Fruit fly (Drosophila melanogaster) Kc167 (cell line): ENCODE data around the gene CG9928.
A peak's percentile ranks its signal among the peaks of the same experiment; 100 is the strongest.

Source experiments
- Myc ChIP-seq: fragments of >200 bp; optimal IDR thresholded peaks from 2 replicates; lab custom pipeline; 2017; ENCODE audit warnings: missing external identifiers
- Sin3A ChIP-seq: fragments of >200 bp; optimal IDR thresholded peaks from 2 replicates; lab custom pipeline; 2018; ENCODE audit warnings: missing external identifiers
- h ChIP-seq: fragments of >200 bp; optimal IDR thresholded peaks from 3 replicates; lab custom pipeline; 2018; ENCODE audit warnings: missing external identifiers
- insv ChIP-seq: fragments of >200 bp; optimal IDR thresholded peaks from 3 replicates; lab custom pipeline; 2018; ENCODE audit warnings: missing external identifiers
- psq ChIP-seq: fragments of >200 bp; optimal IDR thresholded peaks from 2 replicates; lab custom pipeline; 2017; ENCODE audit warnings: missing external identifiers
- ttk ChIP-seq: sonication (Bioruptor generic); optimal IDR thresholded peaks from 2 replicates; lab custom pipeline; 2017; ENCODE audit warnings: missing external identifiers

CG9928 gene

DNA sequence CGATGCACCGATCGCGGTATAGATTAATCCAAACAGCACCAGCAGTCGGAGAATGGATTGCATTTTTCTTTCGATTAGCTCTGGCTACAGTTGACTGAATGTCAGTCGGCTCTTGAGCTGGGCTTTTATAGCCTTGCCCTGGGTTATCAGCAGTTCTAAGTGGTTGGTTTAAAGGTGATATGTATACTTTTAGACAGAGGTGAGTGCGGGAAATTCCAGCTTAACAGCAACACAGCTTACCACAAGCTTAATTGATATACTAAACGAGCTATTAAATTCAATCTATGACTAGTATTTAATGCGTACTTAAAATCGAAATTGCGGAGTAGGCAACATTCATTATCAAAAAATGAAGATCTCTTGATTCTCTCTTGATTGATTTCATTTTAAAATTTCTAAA is at the start of gene CG9928:
Gene CG9928 (minus strand): TSS at position 101 of the 400 bp plus-strand sequence.
- no peak for TF ChIP-seq ttk
- no peak for TF ChIP-seq psq (lab: Kevin White, UChicago)
- TF ChIP-seq Myc, result no peak
- TF ChIP-seq insv (lab: Kevin White, UChicago), result no peak
- no peak for TF ChIP-seq Sin3A (lab: Kevin White, UChicago)
- TF ChIP-seq h (lab: Kevin White, UChicago), result no peak

- no peak for TF ChIP-seq h (lab: Kevin White, UChicago)
- no peak for TF ChIP-seq psq (lab: Kevin White, UChicago)
- no peak for TF ChIP-seq Sin3A (lab: Kevin White, UChicago)
- TF ChIP-seq ttk, result no peak
- TF ChIP-seq Myc, result no peak
- no peak for TF ChIP-seq insv (lab: Kevin White, UChicago)
These were observed 49.2 kb upstream of the CG9928 start, which contains the start of the genes CG16974 and Edem2 for dm6 chr2L:13191894-13192293. CG16974 (minus strand) TSS chr2L:13191979. Edem2 (plus strand) TSS chr2L:13192201.

- TF ChIP-seq h (lab: Kevin White, UChicago), result no peak
These were observed 48.5 kb upstream of the CG9928 start for dm6 chr2L:13191052-13191678.

DNA sequence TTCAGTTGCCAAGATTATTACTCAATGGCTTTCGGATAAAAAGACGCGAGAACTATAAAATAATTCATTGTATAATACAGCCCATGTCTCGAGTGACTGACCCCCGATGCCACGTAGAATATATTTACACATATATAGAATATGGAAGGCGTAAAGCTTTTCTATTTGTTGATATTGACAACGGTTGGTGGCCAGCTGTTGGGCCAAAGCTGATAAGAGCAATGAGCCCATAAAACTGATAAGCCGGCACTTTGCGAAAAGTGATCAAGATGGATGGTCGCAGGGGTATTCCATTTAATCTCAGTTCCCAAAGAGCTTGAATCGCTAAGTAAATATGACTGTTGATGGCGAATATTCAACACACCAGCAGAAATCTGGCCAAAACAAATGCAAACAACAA is 47.8 kb upstream of the CG9928 start:
- TF ChIP-seq Sin3A (lab: Kevin White, UChicago), result no peak
- TF ChIP-seq Myc, result no peak
- TF ChIP-seq ttk, result no peak
- no peak for TF ChIP-seq psq (lab: Kevin White, UChicago)
- no peak for TF ChIP-seq h (lab: Kevin White, UChicago)
- no peak for TF ChIP-seq insv (lab: Kevin White, UChicago)

DNA sequence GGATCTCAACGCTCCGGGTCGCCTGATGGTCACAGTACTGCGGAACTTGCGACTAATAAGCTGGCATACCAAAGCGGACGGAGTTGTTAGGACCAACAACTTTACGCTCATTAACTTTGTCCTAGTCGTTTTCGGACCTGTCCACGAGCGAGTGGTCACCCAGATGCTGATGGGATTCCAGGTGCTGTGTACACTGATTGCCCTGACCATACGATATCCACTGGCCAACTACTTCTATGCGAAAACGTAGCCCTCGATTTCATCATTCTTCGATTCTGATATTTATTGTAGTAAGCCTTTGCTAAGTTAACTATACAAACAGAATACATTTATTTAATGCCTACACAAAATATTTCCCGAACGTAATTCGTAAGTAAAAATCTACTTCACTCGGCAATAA is 40.4 kb upstream of the CG9928 start, which contains the start of gene Rsph1:
Gene Rsph1 (plus strand): TSS at position 301 of the 400 bp plus-strand sequence.
- TF ChIP-seq psq (lab: Kevin White, UChicago), result no peak
- TF ChIP-seq Myc, result no peak
- no peak for TF ChIP-seq insv (lab: Kevin White, UChicago)
- no peak for TF ChIP-seq h (lab: Kevin White, UChicago)
- TF ChIP-seq Sin3A (lab: Kevin White, UChicago), result no peak
- no peak for TF ChIP-seq ttk

DNA sequence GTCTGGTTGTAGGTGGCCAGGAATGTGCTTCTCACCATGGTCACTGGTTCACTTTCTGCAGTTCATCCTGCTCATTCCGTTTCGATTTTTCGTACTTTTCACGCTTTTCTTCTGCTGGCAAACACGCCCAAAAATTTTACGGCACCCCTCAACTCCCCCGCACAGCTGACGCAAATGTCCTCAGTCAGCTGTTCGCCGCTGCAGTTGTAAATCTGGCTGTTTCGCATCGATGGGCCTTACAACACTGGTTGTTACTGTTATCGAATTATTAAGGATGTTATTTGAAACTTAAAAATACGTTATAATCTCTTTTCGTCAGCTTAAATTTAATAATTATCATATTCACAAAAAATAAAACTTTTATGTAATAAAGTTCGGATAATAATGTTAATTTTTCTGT is 39.7 kb upstream of the CG9928 start, which contains the start of gene Mgat3:
Gene Mgat3 (minus strand): TSS at position 182 of the 400 bp plus-strand sequence.
- TF ChIP-seq Sin3A (lab: Kevin White, UChicago) (no peak), h (lab: Kevin White, UChicago) (no peak), Myc (no peak), ttk (no peak), psq (lab: Kevin White, UChicago) (no peak), insv (lab: Kevin White, UChicago) (no peak)

DNA sequence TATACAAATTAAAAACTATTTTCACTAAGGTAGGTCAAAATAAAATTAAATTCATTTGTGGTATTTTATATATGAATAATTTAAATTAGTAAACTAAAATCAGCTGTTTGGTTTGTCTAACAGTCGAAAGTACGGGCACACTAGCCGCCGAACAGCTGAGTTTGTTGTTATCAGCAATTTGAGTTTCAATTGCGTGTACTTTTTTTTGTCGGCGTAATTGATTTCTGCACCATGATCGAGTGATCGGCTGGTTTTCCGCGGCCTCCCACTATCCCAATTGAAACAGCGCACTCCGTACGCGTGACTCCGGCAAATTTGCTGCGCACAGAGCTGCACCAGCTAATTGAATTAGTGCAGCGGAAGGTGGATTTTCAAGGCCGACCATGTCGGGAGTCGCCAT is 36.4 kb upstream of the CG9928 start, which contains the start of gene Alg7:
Gene Alg7 (plus strand): TSS at position 153 of the 400 bp plus-strand sequence.
- TF ChIP-seq h (lab: Kevin White, UChicago) (no peak), insv (lab: Kevin White, UChicago) (peak; percentile 53)

dm6 chr2L:13176701-13177249 is 34.1 kb upstream of the CG9928 start, which contains the start of the genes Sfmbt and CG5439:
Sfmbt (minus strand) TSS chr2L:13176785.
CG5439 (plus strand) TSS chr2L:13177150.
- TF ChIP-seq psq (lab: Kevin White, UChicago), result no peak

- TF ChIP-seq Myc, result no peak
- no peak for TF ChIP-seq h (lab: Kevin White, UChicago)
- TF ChIP-seq Sin3A (lab: Kevin White, UChicago), result no peak
These were observed 33.4 kb upstream of the CG9928 start, which contains the start of gene CG43925 for dm6 chr2L:13176123-13176522. CG43925 (plus strand) TSS chr2L:13176423.

DNA sequence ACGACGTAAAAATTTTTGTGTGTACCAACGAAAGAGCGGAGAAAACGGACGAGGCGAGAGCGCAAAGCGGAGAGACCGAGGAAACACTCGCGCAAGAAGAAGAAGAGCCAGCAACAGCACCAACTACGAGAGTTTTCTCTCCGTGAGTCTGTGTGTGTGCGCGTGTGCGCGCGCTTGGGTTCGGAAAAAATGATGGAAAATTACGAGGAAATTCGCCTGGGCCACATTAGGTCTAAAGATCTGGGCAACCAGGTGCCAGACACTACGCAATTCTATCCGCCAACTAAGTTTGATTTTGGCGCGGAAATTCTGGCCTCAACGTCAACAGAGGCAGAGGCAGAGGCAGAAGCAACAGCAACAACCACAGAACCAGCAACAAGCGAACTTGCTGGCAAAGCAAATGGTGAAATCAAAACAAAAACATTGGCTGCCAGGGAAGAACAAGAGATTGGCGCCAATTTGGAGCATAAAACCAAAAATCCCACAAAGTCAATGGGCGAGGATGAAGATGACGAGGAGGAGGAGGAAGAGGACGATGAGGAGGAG is 23.2 kb upstream of the CG9928 start, which contains the start of gene DnaJ-H:
Gene DnaJ-H (minus strand): TSS at position 271 of the 546 bp plus-strand sequence.
- TF ChIP-seq Sin3A (lab: Kevin White, UChicago) (no peak), h (lab: Kevin White, UChicago) (no peak), psq (lab: Kevin White, UChicago) (peak; percentile 65), Myc (no peak)

- TF ChIP-seq psq (lab: Kevin White, UChicago) (no peak), Sin3A (lab: Kevin White, UChicago) (peak; percentile 36)
These were observed 22.5 kb upstream of the CG9928 start, which contains the start of gene Sirt1 for dm6 chr2L:13164994-13165801. Sirt1 (plus strand) TSS chr2L:13165564.

DNA sequence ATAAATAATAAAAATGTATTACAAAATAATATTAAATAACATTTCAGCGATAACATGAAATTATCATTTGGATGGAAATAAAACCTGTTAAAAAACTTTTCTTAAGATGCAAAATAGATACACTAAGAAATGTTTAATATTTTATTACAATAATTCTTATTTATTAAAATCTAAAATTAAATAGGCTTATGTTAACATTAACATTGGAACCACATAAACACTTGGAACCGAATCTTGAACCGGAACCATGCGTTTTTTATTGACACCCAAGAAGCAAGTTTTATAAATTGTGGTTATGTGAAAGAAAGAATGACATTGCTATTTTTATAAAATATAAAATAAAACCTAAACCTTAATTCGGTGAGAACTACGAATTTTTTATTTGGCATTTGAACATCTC is 17.5 kb upstream of the CG9928 start, which contains the start of gene kmg:
Gene kmg (plus strand): TSS at position 301 of the 400 bp plus-strand sequence.
- TF ChIP-seq Myc, result no peak
- no peak for TF ChIP-seq psq (lab: Kevin White, UChicago)
- TF ChIP-seq h (lab: Kevin White, UChicago), result no peak
- no peak for TF ChIP-seq insv (lab: Kevin White, UChicago)
- TF ChIP-seq ttk, result no peak
- no peak for TF ChIP-seq Sin3A (lab: Kevin White, UChicago)
